Worm (Caenorhabditis elegans) whole organism, young adult: ENCODE data around the gene marg-1.

Experiments
- ama-1 ChIP-seq, 3 experiments: fragments of 150-350 bp in 1 of 3; sonication (generic microtip) in 2 of 3; optimal IDR thresholded peaks; 2 replicates each; lab custom pipeline; 2014 to 2018; ENCODE audit warnings: missing biosample characterization in 2 of 3, missing genetic modification characterization in 2 of 3, missing genetic modification reagents in 2 of 3
- cebp-1 ChIP-seq, 2 experiments: fragments of 200-800 bp in 1 of 2; sonication (Bioruptor generic) in 1 of 2; sonication (generic microtip) in 1 of 2; IDR thresholded peaks in 1 of 2; optimal IDR thresholded peaks in 1 of 2; 2 replicates each; pipeline versions ENCODE4 v1.3.6 to Lab custom; 2017 to 2022; ENCODE audit warnings: missing compliant biosample characterization in 2 of 2, missing genetic modification characterization in 2 of 2, mild to moderate bottlenecking in 1 of 2, missing genetic modification reagents in 1 of 2, moderate library complexity in 1 of 2
- dpl-1 ChIP-seq: fragments of 150-350 bp; optimal IDR thresholded peaks from 2 replicates; lab custom pipeline; 2014; ENCODE audit warnings: missing biosample characterization, missing genetic modification reagents, missing genetic modification characterization
- pha-4 ChIP-seq: fragments of 150-350 bp; sonication (generic microtip); optimal IDR thresholded peaks from 2 replicates; lab custom pipeline; 2014; ENCODE audit warnings: missing biosample characterization, missing genetic modification reagents, missing genetic modification characterization
- snpc-1.3 ChIP-seq: sonication (generic microtip); optimal IDR thresholded peaks from 2 replicates; lab custom pipeline; 2017; ENCODE audit warnings: missing genetic modification characterization, mild to moderate bottlenecking, missing compliant biosample characterization, antibody characterized with exemption, moderate library complexity, missing genotype, missing genetic modification reagents; ENCODE audit not compliant: insufficient read depth
- somi-1 ChIP-seq: fragments of 200-800 bp; sonication (Bioruptor generic); optimal IDR thresholded peaks from 2 replicates; lab custom pipeline; 2018; ENCODE audit warnings: mild to moderate bottlenecking, missing genetic modification characterization, missing compliant biosample characterization
- sptf-2 ChIP-seq: fragments of 200-800 bp; sonication (Bioruptor generic); optimal IDR thresholded peaks from 2 replicates; lab custom pipeline; 2018; ENCODE audit warnings: mild to moderate bottlenecking, missing genetic modification characterization, missing compliant biosample characterization
- xnd-1 ChIP-seq: sonication (generic microtip); optimal IDR thresholded peaks from 2 replicates; lab custom pipeline; 2016; ENCODE audit warnings: missing genotype, missing genetic modification reagents, missing genetic modification characterization, missing compliant biosample characterization

- TF ChIP-seq cebp-1 (GFP tag; IDR thresholded peaks at IDR 0.05; lab: Robert Waterston, UW) (no peak), cebp-1 (tag; optimal IDR thresholded peaks at IDR 0.05; lab: Kevin White, UChicago) (no peak), pha-4 (tag; lab: Kevin White, UChicago) (no peak), somi-1 (GFP tag; lab: Kevin White, UChicago) (no peak), snpc-1.3 (tag; lab: Kevin White, UChicago) (no peak), dpl-1 (no peak), ama-1 (optimal IDR thresholded peaks at IDR 0.05; lab: Kevin White, UChicago) (no peak), ama-1 (GFP tag; optimal IDR thresholded peaks at IDR 0.05; lab: Kevin White, UChicago) (no peak), sptf-2 (GFP tag; lab: Kevin White, UChicago) (no peak), xnd-1 (tag; lab: Kevin White, UChicago) (no peak)
Measured at ce11 chrX:3826172-3826571, 45.2 kb upstream of the marg-1 start.
